Worm (Caenorhabditis elegans) whole organism, L4 larva: ENCODE measurements around the gene F35F10.1.

Source experiments
- F10B5.3 ChIP-seq: sonication (generic microtip); optimal IDR thresholded peaks from 2 replicates; lab custom pipeline; 2016; ENCODE audit warnings: mild to moderate bottlenecking, missing genetic modification characterization, missing compliant biosample characterization
- F49E8.2 ChIP-seq: sonication (generic microtip); optimal IDR thresholded peaks from 2 replicates; lab custom pipeline; 2016; ENCODE audit warnings: missing compliant biosample characterization, mild to moderate bottlenecking, missing genetic modification characterization, borderline replicate concordance
- Y105C5A.15 ChIP-seq: fragments of 200-800 bp; sonication (Bioruptor generic); IDR thresholded peaks from 2 replicates; pipeline ENCODE4 v1.3.6; 2022; ENCODE audit warnings: missing genetic modification characterization, missing compliant biosample characterization
- Y75B8A.6 ChIP-seq: fragments of 200-800 bp; sonication (Bioruptor generic); IDR thresholded peaks from 2 replicates; pipeline ENCODE4 v1.3.6; 2022; ENCODE audit warnings: missing genetic modification reagents, missing genetic modification characterization, missing compliant biosample characterization
- aha-1 ChIP-seq: fragments of 150-350 bp; peaks from one replicate; lab custom pipeline; 2014; ENCODE audit warnings: missing biosample characterization, missing genetic modification characterization
- aly-2 ChIP-seq: sonication (generic microtip); optimal IDR thresholded peaks from 2 replicates; lab custom pipeline; 2018; ENCODE audit warnings: missing biosample characterization, missing genetic modification characterization
- attf-4 ChIP-seq: sonication (generic microtip); optimal IDR thresholded peaks from 3 replicates; lab custom pipeline; 2017; ENCODE audit warnings: missing biosample characterization, missing genetic modification characterization
- ceh-20 ChIP-seq: fragments of 200-800 bp; sonication (Bioruptor generic); IDR thresholded peaks from 2 replicates; pipeline ENCODE4 v1.3.6; 2022; ENCODE audit warnings: missing genetic modification reagents, missing genetic modification characterization, missing compliant biosample characterization
- ceh-32 ChIP-seq: sonication (generic microtip); optimal IDR thresholded peaks from 2 replicates; lab custom pipeline; 2016; ENCODE audit warnings: mild to moderate bottlenecking, missing genetic modification characterization, missing compliant biosample characterization; ENCODE audit not compliant: poor library complexity
- daf-16 ChIP-seq, 3 experiments: sonication (generic microtip); optimal IDR thresholded peaks; 2 replicates each; lab custom pipeline; 2016 to 2017; ENCODE audit warnings: missing genetic modification characterization in 3 of 3, missing genetic modification reagents in 3 of 3, mild to moderate bottlenecking in 2 of 3, missing compliant biosample characterization in 2 of 3, missing biosample characterization in 1 of 3, moderate library complexity in 1 of 3
- dmd-6 ChIP-seq: fragments of 200-800 bp; sonication (Bioruptor generic); IDR thresholded peaks from 2 replicates; pipeline ENCODE4 v1.3.6; 2022; ENCODE audit warnings: missing genetic modification reagents, missing genetic modification characterization, missing compliant biosample characterization
- fos-1 ChIP-seq: fragments of 150-350 bp; optimal IDR thresholded peaks from 2 replicates; lab custom pipeline; 2014; ENCODE audit warnings: missing biosample characterization, missing genetic modification characterization
- hif-1 ChIP-seq, 2 experiments: sonication (generic microtip); optimal IDR thresholded peaks; 2 replicates each; lab custom pipeline; 2016 to 2017; ENCODE audit warnings: missing compliant biosample characterization in 2 of 2, missing genetic modification characterization in 2 of 2, missing genetic modification reagents in 2 of 2, missing genotype in 2 of 2, mild to moderate bottlenecking in 1 of 2
- hlh-11 ChIP-seq: fragments of 200-800 bp; sonication (Bioruptor generic); optimal IDR thresholded peaks from 2 replicates; lab custom pipeline; 2018; ENCODE audit warnings: mild to moderate bottlenecking, missing genetic modification characterization, missing compliant biosample characterization
- hlh-30 ChIP-seq: sonication (generic microtip); optimal IDR thresholded peaks from 2 replicates; lab custom pipeline; 2017; ENCODE audit warnings: antibody characterized with exemption, mild to moderate bottlenecking, missing genetic modification characterization, missing compliant biosample characterization; ENCODE audit not compliant: insufficient read depth
- lin-38 ChIP-seq: fragments of 200-800 bp; sonication (Bioruptor generic); IDR thresholded peaks from 2 replicates; pipeline ENCODE4 v1.3.6; 2022; ENCODE audit warnings: missing genetic modification reagents, missing genetic modification characterization, missing compliant biosample characterization
- madf-5 ChIP-seq, 2 experiments: fragments of 200-800 bp; sonication (Bioruptor generic); IDR thresholded peaks; 2 replicates each; pipeline ENCODE4 v1.3.6; 2022; ENCODE audit warnings: missing compliant biosample characterization in 2 of 2, missing genetic modification characterization in 2 of 2
- madf-9 ChIP-seq: fragments of 200-800 bp; sonication (Bioruptor generic); conservative IDR thresholded peaks from 2 replicates; pipeline ENCODE4 v1.3.6; 2022; ENCODE audit warnings: missing genetic modification reagents, missing genetic modification characterization, missing compliant biosample characterization
- mdl-1 ChIP-seq, 2 experiments: fragments of 150-350 bp in 1 of 2; sonication (generic microtip) in 1 of 2; optimal IDR thresholded peaks; 2 replicates each; lab custom pipeline; 2014 to 2017; ENCODE audit warnings: missing biosample characterization in 2 of 2, missing genetic modification characterization in 2 of 2
- mep-1 ChIP-seq: fragments of 150-350 bp; sonication (generic microtip); optimal IDR thresholded peaks from 3 replicates; lab custom pipeline; 2014; ENCODE audit warnings: missing biosample characterization, missing genetic modification characterization
- mxl-3 ChIP-seq: fragments of 200-800 bp; sonication (Bioruptor generic); optimal IDR thresholded peaks from 2 replicates; lab custom pipeline; 2018; ENCODE audit warnings: mild to moderate bottlenecking, missing genetic modification characterization, missing compliant biosample characterization
- nhr-10 ChIP-seq: fragments of 150-350 bp; optimal IDR thresholded peaks from 2 replicates; lab custom pipeline; 2014; ENCODE audit warnings: missing biosample characterization, missing genetic modification characterization
- nhr-11 ChIP-seq: fragments of 150-350 bp; optimal IDR thresholded peaks from 2 replicates; lab custom pipeline; 2014; ENCODE audit warnings: missing biosample characterization, missing genetic modification characterization
- nhr-28 ChIP-seq: fragments of 150-350 bp; optimal IDR thresholded peaks from 2 replicates; lab custom pipeline; 2014; ENCODE audit warnings: missing biosample characterization, missing genetic modification characterization
- nhr-42 ChIP-seq: fragments of 200-800 bp; sonication (Bioruptor generic); IDR thresholded peaks from 2 replicates; pipeline ENCODE4 v1.3.6; 2022; ENCODE audit warnings: missing genetic modification characterization, missing compliant biosample characterization
- nhr-48 ChIP-seq: sonication (generic microtip); optimal IDR thresholded peaks from 2 replicates; lab custom pipeline; 2016; ENCODE audit warnings: mild to moderate bottlenecking, missing genetic modification characterization, missing compliant biosample characterization
- sdz-12 ChIP-seq: fragments of 200-800 bp; sonication (Bioruptor generic); optimal IDR thresholded peaks from 2 replicates; lab custom pipeline; 2018; ENCODE audit warnings: mild to moderate bottlenecking, missing genetic modification characterization, missing compliant biosample characterization
- snpc-4 ChIP-seq: fragments of 150-350 bp; optimal IDR thresholded peaks from 2 replicates; lab custom pipeline; 2014; ENCODE audit warnings: missing biosample characterization, missing genetic modification characterization
- spr-3 ChIP-seq: fragments of 200-800 bp; sonication (Bioruptor generic); optimal IDR thresholded peaks from 2 replicates; lab custom pipeline; 2018; ENCODE audit warnings: mild to moderate bottlenecking, missing genetic modification characterization, missing compliant biosample characterization
- unc-62 ChIP-seq, 3 experiments: fragments of 150-350 bp in 1 of 3; sonication (generic microtip); optimal IDR thresholded peaks in 2 of 3; peaks in 1 of 3; 1 replicate in 1 of 3; 2 replicates in 2 of 3; lab custom pipeline; 2014 to 2017; ENCODE audit warnings: missing biosample characterization in 3 of 3, missing genetic modification characterization in 3 of 3, missing genetic modification reagents in 3 of 3, missing genotype in 1 of 3
- vab-7 ChIP-seq: fragments of 200-800 bp; sonication (Bioruptor generic); IDR thresholded peaks from 2 replicates; pipeline ENCODE4 v1.3.6; 2022; ENCODE audit warnings: missing genetic modification reagents, missing genetic modification characterization, missing compliant biosample characterization
- zip-2 ChIP-seq: fragments of 150-350 bp; optimal IDR thresholded peaks from 2 replicates; lab custom pipeline; 2014; ENCODE audit warnings: missing biosample characterization, missing genetic modification characterization

The F35F10.1 gene

ce11 chrV:3341906-3342305, 25.8 kb downstream of the F35F10.1 start, which contains the start of gene C17B7.10:
Gene C17B7.10 (minus strand): TSS chrV:3342006.
- TF ChIP-seq lin-38 (GFP tag; lab: Robert Waterston, UW) (no peak), nhr-10 (tag; lab: Kevin White, UChicago) (no peak), mep-1 (tag; lab: Kevin White, UChicago) (no peak), unc-62 (GFP tag; optimal IDR thresholded peaks at IDR 0.05 in 1 of 2; lab: Kevin White, UChicago) (no peak), unc-62 (tag; optimal IDR thresholded peaks at IDR 0.05; lab: Kevin White, UChicago) (no peak), sdz-12 (no peak), attf-4 (tag; lab: Kevin White, UChicago) (no peak), fos-1 (tag; lab: Kevin White, UChicago) (no peak), F49E8.2 (tag; lab: Kevin White, UChicago) (no peak)

- no peak for TF ChIP-seq Y105C5A.15 (GFP tag; lab: Robert Waterston, UW)
Observed at ce11 chrV:3342504-3342903, 26.4 kb downstream of the F35F10.1 start, which contains the start of gene C17B7.3. Gene C17B7.3 (plus strand): TSS chrV:3342804.

- TF ChIP-seq zip-2 (tag; lab: Kevin White, UChicago) (no peak), unc-62 (GFP tag; optimal IDR thresholded peaks at IDR 0.05 in 1 of 2; lab: Kevin White, UChicago) (peak in 1 of 2 experiments; percentile 88), unc-62 (tag; optimal IDR thresholded peaks at IDR 0.05; lab: Kevin White, UChicago) (no peak), nhr-11 (tag; lab: Kevin White, UChicago) (peak; percentile 36), spr-3 (no peak), ceh-20 (GFP tag; lab: Robert Waterston, UW) (0 out of 2 replicates have a peak, but pooled peaks have one; percentile 75), hlh-30 (tag; lab: Kevin White, UChicago) (peak; percentile 17), F10B5.3 (tag; lab: Kevin White, UChicago) (no peak), madf-5 (GFP tag; IDR thresholded peaks at IDR 0.05; lab: Robert Waterston, UW) (no peak), mxl-3 (no peak), ceh-32 (tag; lab: Kevin White, UChicago) (no peak), mdl-1 (tag; optimal IDR thresholded peaks at IDR 0.05; lab: Kevin White, UChicago) (no peak), dmd-6 (GFP tag; lab: Robert Waterston, UW) (peak; percentile 22; the same call in 1 of the 2 replicates), aha-1 (tag; lab: Kevin White, UChicago) (peak; percentile 62), aly-2 (tag; lab: Kevin White, UChicago) (no peak), hlh-11 (tag; lab: Kevin White, UChicago) (peak; percentile 67), daf-16 (GFP tag; optimal IDR thresholded peaks at IDR 0.05; lab: Kevin White, UChicago) (peak in 1 of 2 experiments; percentile 30), daf-16 (tag; optimal IDR thresholded peaks at IDR 0.05; lab: Kevin White, UChicago) (no peak), Y75B8A.6 (no peak), madf-9 (GFP tag; lab: Robert Waterston, UW) (no peak), vab-7 (GFP tag; lab: Robert Waterston, UW) (no peak), hif-1 (tag; optimal IDR thresholded peaks at IDR 0.05; lab: Kevin White, UChicago) (peak in 1 of 2 experiments; percentile 59)
Observed at ce11 chrV:3344001-3344400, 27.9 kb downstream of the F35F10.1 start.

- TF ChIP-seq snpc-4 (tag; lab: Kevin White, UChicago), result no peak
- peak; percentile 94 for TF ChIP-seq aha-1 (tag; lab: Kevin White, UChicago)
- peak; percentile 23 for TF ChIP-seq nhr-28 (tag; lab: Kevin White, UChicago)
Observed at ce11 chrV:3346434-3347019, 30.4 kb downstream of the F35F10.1 start, which contains the start of gene fbxa-65. Gene fbxa-65 (minus strand): TSS chrV:3346484.

- TF ChIP-seq ceh-20 (GFP tag; lab: Robert Waterston, UW), result 0 out of 2 replicates have a peak, but pooled peaks have one; percentile 47
- peak; percentile 58 for TF ChIP-seq dmd-6 (GFP tag; lab: Robert Waterston, UW)
- peak; percentile 64 for TF ChIP-seq hlh-11 (tag; lab: Kevin White, UChicago)
- TF ChIP-seq nhr-42, result no peak
- TF ChIP-seq aha-1 (tag; lab: Kevin White, UChicago), result peak; percentile 40
- TF ChIP-seq nhr-48 (tag; lab: Kevin White, UChicago), result peak; percentile 2
- peak in 1 of 2 experiments; percentile 82 for TF ChIP-seq daf-16 (GFP tag; optimal IDR thresholded peaks at IDR 0.05; lab: Kevin White, UChicago)
- TF ChIP-seq daf-16 (tag; optimal IDR thresholded peaks at IDR 0.05; lab: Kevin White, UChicago), result no peak
- no peak for TF ChIP-seq F49E8.2 (tag; lab: Kevin White, UChicago)
Observed at ce11 chrV:3347486-3347885, 31.4 kb downstream of the F35F10.1 start.
